Fruit fly (Drosophila melanogaster): Measurements from ENCODE around the gene CG32192.

CG32192 gene

DNA sequence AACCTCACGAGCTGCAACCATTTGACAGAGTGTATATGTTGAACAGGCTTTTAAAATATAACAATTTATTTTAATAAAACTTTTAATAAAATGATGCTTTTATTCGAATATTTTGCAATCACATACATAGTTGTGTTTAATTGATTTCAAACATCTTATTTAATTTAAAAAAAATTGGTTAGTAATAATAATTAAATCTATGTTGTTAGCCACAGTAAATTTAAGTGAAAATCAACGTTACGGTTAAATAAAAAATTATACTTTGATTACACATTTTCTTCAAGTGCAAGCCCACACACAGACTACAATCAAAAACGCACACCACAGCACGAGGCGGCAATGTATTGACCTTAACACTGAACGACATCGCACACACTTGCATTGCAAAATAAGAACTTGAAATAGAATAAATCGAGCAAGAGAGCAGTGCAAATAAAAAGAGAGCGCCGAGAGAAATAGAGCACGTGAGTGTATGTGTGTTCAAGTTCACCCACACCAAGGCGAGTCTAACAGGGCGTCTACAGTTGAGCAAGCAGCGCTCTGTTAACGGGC, 22.9 kb downstream of the CG32192 start:
- TF ChIP-seq bab1 (GFP tag; optimal IDR thresholded peaks at IDR 0.05) (peak; percentile 60), Hr96 (GFP tag; optimal IDR thresholded peaks at IDR 0.05) (peak; percentile 30), CG1620 (GFP tag; optimal IDR thresholded peaks at IDR 0.05) (no peak), Crg-1 (GFP tag; optimal IDR thresholded peaks at IDR 0.05) (peak; percentile 46), CG33017 (tag; optimal IDR thresholded peaks at IDR 0.05) (peak; percentile 91), CG14711 (tag; optimal IDR thresholded peaks at IDR 0.05) (peak; percentile 78), CG12768 (GFP tag; optimal IDR thresholded peaks at IDR 0.05) (peak; percentile 85), CG5204 (GFP tag; optimal IDR thresholded peaks at IDR 0.05) (peak; percentile 75), Clk (GFP tag; optimal IDR thresholded peaks at IDR 0.05) (peak; percentile 13), kay (GFP tag; ENCODE audit: borderline replicate concordance) (peak; percentile 87), CG7045 (GFP tag; optimal IDR thresholded peaks at IDR 0.05) (peak; percentile 87), cic (GFP tag; optimal IDR thresholded peaks at IDR 0.05) (peak; percentile 75), cnc (optimal IDR thresholded peaks at IDR 0.05) (peak in 1 of 2 experiments; percentile 23), toe (GFP tag; optimal IDR thresholded peaks at IDR 0.05) (peak; percentile 65), Mnt (GFP tag; optimal IDR thresholded peaks at IDR 0.05) (peak; percentile 47), CG7101 (tag; optimal IDR thresholded peaks at IDR 0.05) (peak; percentile 83), ovo (GFP tag; optimal IDR thresholded peaks at IDR 0.05) (peak; percentile 9), pad (GFP tag; optimal IDR thresholded peaks at IDR 0.05) (peak; percentile 62), tj (GFP tag; optimal IDR thresholded peaks at IDR 0.05) (peak; percentile 70), CG11617 (GFP tag; optimal IDR thresholded peaks at IDR 0.05) (peak; percentile 85)

DNA sequence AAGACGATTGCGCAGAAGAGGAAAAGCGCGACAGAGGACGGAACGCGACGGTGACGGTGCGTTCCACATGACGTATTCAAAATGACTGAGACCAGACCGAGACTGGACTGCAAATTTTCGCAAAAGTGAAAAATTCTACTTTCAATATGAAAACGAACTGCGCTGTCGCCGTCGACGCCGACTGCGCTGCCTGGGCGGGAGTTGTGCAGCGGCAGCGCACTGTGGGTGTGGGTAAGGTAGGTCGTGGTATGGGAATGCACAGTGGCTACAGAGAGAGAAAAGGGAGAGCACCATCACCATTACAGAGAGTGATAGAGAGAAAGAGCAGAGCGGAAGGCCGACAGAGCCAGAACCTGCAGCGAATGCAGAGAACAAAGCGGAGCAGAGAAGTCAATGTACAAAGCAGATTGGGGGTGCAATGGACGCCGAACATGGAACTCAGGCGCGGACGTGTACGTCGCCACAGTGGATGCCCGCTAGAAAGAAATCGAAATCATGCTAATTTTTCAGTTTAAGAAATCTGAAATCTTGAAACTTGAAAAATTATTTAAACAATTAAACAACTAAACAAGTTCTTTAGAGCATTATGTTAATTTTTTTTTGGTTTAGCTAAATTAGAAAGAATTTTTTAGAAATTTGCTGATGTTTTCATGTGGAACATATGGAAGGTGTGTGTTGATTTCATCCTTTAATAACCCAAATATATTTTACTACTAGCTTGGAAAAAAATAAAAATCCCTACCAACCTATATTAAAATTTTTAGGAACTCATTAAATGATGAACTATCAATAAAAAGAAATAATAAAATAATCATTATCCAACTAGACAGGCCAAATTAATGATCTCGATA, 24.7 kb downstream of the CG32192 start, which contains the start of gene Eip75B:
TSS of gene Eip75B (minus strand) at position 65 of the 851 bp plus-strand sequence.
- TF ChIP-seq pad (GFP tag; optimal IDR thresholded peaks at IDR 0.05) (no peak), Hr96 (GFP tag; optimal IDR thresholded peaks at IDR 0.05) (no peak), CG11617 (GFP tag; optimal IDR thresholded peaks at IDR 0.05) (no peak), CG5204 (GFP tag; optimal IDR thresholded peaks at IDR 0.05) (peak; percentile 25), CG12768 (GFP tag; optimal IDR thresholded peaks at IDR 0.05) (no peak)

- TF ChIP-seq Crg-1 (GFP tag; optimal IDR thresholded peaks at IDR 0.05) (no peak), cnc (optimal IDR thresholded peaks at IDR 0.05) (no peak), CG11617 (GFP tag; optimal IDR thresholded peaks at IDR 0.05) (no peak), CG1620 (GFP tag; optimal IDR thresholded peaks at IDR 0.05) (no peak), toe (GFP tag; optimal IDR thresholded peaks at IDR 0.05) (no peak)
Observed at dm6 chr3L:18070050-18070449, 29.9 kb downstream of the CG32192 start, which contains the start of gene CG44006. CG44006 (minus strand) TSS chr3L:18070150.

DNA sequence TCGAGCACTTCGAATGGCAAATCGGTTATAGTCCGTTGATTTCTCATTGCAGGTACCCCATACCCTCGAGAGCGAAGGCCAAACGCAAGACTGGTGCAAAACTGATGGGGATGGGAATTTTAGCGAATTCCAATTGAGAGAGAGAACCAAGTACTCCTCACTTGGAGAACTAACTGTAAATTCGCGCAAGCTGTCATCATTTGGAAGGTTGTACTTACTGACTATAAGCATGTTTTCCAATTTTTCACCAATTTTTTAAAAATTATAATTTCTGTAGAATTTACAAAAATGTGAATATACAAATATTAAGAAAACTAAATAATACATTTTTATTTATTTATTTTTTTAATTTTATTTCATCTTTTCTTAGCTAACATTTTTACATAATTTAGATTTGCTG, 31.9 kb downstream of the CG32192 start, which contains the start of gene CG44005:
TSS of gene CG44005 (minus strand) at position 101 of the 400 bp plus-strand sequence.
- no peak for TF ChIP-seq CG7045 (GFP tag; optimal IDR thresholded peaks at IDR 0.05)
- TF ChIP-seq pad (GFP tag; optimal IDR thresholded peaks at IDR 0.05) = peak; percentile 88

DNA sequence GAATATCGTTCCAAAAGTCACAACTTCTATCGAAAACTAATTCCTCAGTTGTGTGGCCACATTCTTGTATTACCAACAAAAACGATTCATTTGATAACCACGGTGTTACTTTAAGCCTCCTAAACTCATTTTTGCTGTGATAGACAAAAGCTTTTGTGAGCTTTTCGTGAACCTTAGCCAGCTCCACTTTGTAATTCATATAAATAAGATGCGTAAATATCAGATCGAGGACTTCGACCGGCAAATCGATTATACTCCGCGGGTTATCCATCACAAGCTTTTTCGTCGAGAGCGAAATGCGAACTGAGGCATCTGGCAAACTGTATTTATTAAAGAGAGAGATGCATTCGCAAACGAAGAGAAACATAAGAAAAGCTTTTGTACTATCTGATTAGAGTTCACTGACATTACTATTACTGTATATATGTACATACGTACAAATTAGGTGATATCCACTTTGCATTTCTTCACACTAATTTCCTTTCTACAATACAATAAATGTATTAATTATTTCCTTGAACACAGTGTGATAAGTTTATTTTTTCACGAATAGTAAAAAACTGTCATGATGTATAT, 33.5 kb downstream of the CG32192 start, which contains the start of gene CG44004:
TSS of gene CG44004 (minus strand) at position 305 of the 576 bp plus-strand sequence.
- TF ChIP-seq kay (GFP tag; ENCODE audit: borderline replicate concordance) (peak; percentile 18), Mnt (GFP tag; optimal IDR thresholded peaks at IDR 0.05) (no peak)

DNA sequence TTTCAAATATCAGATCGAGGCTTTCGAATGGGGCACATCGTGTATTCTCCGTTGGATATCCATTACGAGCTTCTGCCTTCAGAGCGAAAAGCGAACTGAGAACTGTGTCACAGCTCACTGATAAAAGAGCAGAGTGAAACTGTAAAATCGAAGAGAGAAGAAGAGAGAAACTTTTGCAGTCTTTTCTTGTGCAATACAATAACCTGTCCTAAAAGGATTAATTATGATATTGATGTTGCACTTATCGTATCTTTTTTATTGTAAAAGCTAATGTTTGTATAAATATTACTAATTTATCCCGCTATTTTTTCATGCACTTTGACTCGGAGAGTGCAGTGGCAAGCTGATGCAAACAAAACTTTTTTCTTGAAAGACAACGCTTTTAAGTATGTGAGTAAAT, 34.9 kb downstream of the CG32192 start:
- no peak for TF ChIP-seq ovo (GFP tag; optimal IDR thresholded peaks at IDR 0.05)
- TF ChIP-seq CG12768 (GFP tag; optimal IDR thresholded peaks at IDR 0.05) = no peak
- no peak for TF ChIP-seq toe (GFP tag; optimal IDR thresholded peaks at IDR 0.05)
- TF ChIP-seq CG7045 (GFP tag; optimal IDR thresholded peaks at IDR 0.05) = no peak
- TF ChIP-seq Hr96 (GFP tag; optimal IDR thresholded peaks at IDR 0.05) = no peak
- TF ChIP-seq Clk (GFP tag; optimal IDR thresholded peaks at IDR 0.05) = no peak
- no peak for TF ChIP-seq Mnt (GFP tag; optimal IDR thresholded peaks at IDR 0.05)
- no peak for TF ChIP-seq CG11617 (GFP tag; optimal IDR thresholded peaks at IDR 0.05)
- TF ChIP-seq CG1620 (GFP tag; optimal IDR thresholded peaks at IDR 0.05) = no peak
- TF ChIP-seq CG5204 (GFP tag; optimal IDR thresholded peaks at IDR 0.05) = no peak
- no peak for TF ChIP-seq pad (GFP tag; optimal IDR thresholded peaks at IDR 0.05)

DNA sequence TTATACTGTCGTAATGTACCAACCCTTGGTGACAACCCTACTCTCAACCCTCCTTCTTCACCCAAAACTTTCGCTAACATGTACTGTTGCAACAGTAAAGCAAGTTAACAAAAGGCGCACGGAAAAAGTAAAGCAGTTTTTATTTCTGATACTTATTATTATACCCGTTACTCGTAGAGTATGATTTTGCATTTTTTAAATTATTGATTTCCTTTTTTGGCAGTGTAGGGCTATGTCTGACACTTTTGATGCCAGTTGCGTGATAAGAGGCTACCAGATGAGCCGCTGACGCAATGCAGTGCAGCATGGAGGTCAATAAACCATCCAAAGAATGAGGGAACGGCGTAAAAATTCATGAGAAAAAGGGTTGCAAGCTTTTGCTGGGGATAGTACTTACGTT, 35.7 kb downstream of the CG32192 start:
- TF ChIP-seq toe (GFP tag; optimal IDR thresholded peaks at IDR 0.05) (no peak), CG11617 (GFP tag; optimal IDR thresholded peaks at IDR 0.05) (no peak), pad (GFP tag; optimal IDR thresholded peaks at IDR 0.05) (no peak), CG1620 (GFP tag; optimal IDR thresholded peaks at IDR 0.05) (no peak), CG7101 (tag; optimal IDR thresholded peaks at IDR 0.05) (no peak), Hr96 (GFP tag; optimal IDR thresholded peaks at IDR 0.05) (no peak), Mnt (GFP tag; optimal IDR thresholded peaks at IDR 0.05) (no peak), kay (GFP tag; ENCODE audit: borderline replicate concordance) (no peak)
